Fruit fly (Drosophila melanogaster): ENCODE data around the gene eIF5B.

Gene eIF5B

dm6 chr3L:3389666-3390059 is 71.1 kb downstream of the eIF5B start (continued):
- peak in 1 of 3 experiments; percentile 51 for TF ChIP-seq lola (GFP tag; optimal IDR thresholded peaks at IDR 0.05)
- peak in 1 of 2 experiments; percentile 41 for TF ChIP-seq Eip74EF (GFP tag; optimal IDR thresholded peaks at IDR 0.05)
- TF ChIP-seq CG30431 (GFP tag; optimal IDR thresholded peaks at IDR 0.05), result no peak
- no peak for TF ChIP-seq CG11560 (tag; IDR thresholded peaks at IDR 0.05)
- TF ChIP-seq Dad (GFP tag; optimal IDR thresholded peaks at IDR 0.05), result peak; percentile 31
- TF ChIP-seq sna (GFP tag; IDR thresholded peaks at IDR 0.05; ENCODE audit: partially characterized antibody), result no peak
- TF ChIP-seq fd102C (GFP tag; optimal IDR thresholded peaks at IDR 0.05), result no peak
- no peak for TF ChIP-seq D (optimal IDR thresholded peaks at IDR 0.05)
- TF ChIP-seq D (GFP tag; optimal IDR thresholded peaks at IDR 0.05), result peak; percentile 50
- no peak for TF ChIP-seq CG9932 (GFP tag; IDR thresholded peaks at IDR 0.05)
- TF ChIP-seq Fer3 (tag; optimal IDR thresholded peaks at IDR 0.05), result peak; percentile 20
- no peak for TF ChIP-seq Spps (tag; optimal IDR thresholded peaks at IDR 0.05)
- TF ChIP-seq CG7271 (tag; optimal IDR thresholded peaks at IDR 0.05), result no peak
- no peak for TF ChIP-seq CG4854 (GFP tag; optimal IDR thresholded peaks at IDR 0.05)
- peak; percentile 23; the same call in 1 of the 2 replicates for TF ChIP-seq Xrp1 (GFP tag; IDR thresholded peaks at IDR 0.05)
- TF ChIP-seq CG1529 (GFP tag; optimal IDR thresholded peaks at IDR 0.05), result no peak
- TF ChIP-seq ken (GFP tag; IDR thresholded peaks at IDR 0.05), result no peak; the same call in 2 of the 3 replicates
- TF ChIP-seq CG17829 (tag; optimal IDR thresholded peaks at IDR 0.05), result peak; percentile 60
- TF ChIP-seq nom (GFP tag; optimal IDR thresholded peaks at IDR 0.05), result no peak
- TF ChIP-seq CG18262 (tag; optimal IDR thresholded peaks at IDR 0.05), result peak; percentile 84
- TF ChIP-seq CG10267 (tag; optimal IDR thresholded peaks at IDR 0.05), result peak; percentile 45
- no peak for TF ChIP-seq CG9876 (GFP tag; optimal IDR thresholded peaks at IDR 0.05)
- 0 out of 2 replicates have a peak, but pooled peaks have one; percentile 23 for TF ChIP-seq H2.0 (GFP tag; IDR thresholded peaks at IDR 0.05)
- no peak for TF ChIP-seq CG4707 (GFP tag; optimal IDR thresholded peaks at IDR 0.05)
- no peak for TF ChIP-seq Abd-B (GFP tag; optimal IDR thresholded peaks at IDR 0.05)
- TF ChIP-seq CG7556 (GFP tag; optimal IDR thresholded peaks at IDR 0.05), result peak; percentile 68
- TF ChIP-seq CoRest (tag; optimal IDR thresholded peaks at IDR 0.05), result peak; percentile 54
- TF ChIP-seq CG5180 (GFP tag; optimal IDR thresholded peaks at IDR 0.05), result peak; percentile 27
- no peak for TF ChIP-seq Dip2 (GFP tag; IDR thresholded peaks at IDR 0.05)
- no peak for TF ChIP-seq CG17359 (tag; optimal IDR thresholded peaks at IDR 0.05)
- TF ChIP-seq BEAF-32 (GFP tag; optimal IDR thresholded peaks at IDR 0.05), result no peak
- peak; percentile 3 for TF ChIP-seq CG18764 (GFP tag; optimal IDR thresholded peaks at IDR 0.05)
- TF ChIP-seq Hmr (GFP tag; optimal IDR thresholded peaks at IDR 0.05), result peak; percentile 33
- TF ChIP-seq CG31388 (GFP tag; optimal IDR thresholded peaks at IDR 0.05), result peak; percentile 26
- TF ChIP-seq Dbx (GFP tag; IDR thresholded peaks at IDR 0.05), result no peak
- TF ChIP-seq sug (tag; optimal IDR thresholded peaks at IDR 0.05), result no peak
- peak; percentile 24 for TF ChIP-seq CG12659 (GFP tag; optimal IDR thresholded peaks at IDR 0.05)
- TF ChIP-seq CG17361 (GFP tag; IDR thresholded peaks at IDR 0.05), result peak; percentile 83
- TF ChIP-seq CG15514 (GFP tag; optimal IDR thresholded peaks at IDR 0.05), result peak; percentile 30
- TF ChIP-seq CG11695 (GFP tag; IDR thresholded peaks at IDR 0.05), result no peak
- TF ChIP-seq croc (GFP tag; conservative IDR thresholded peaks at IDR 0.05), result no peak; the same call in 2 of the 3 replicates
- TF ChIP-seq CG11504 (tag; optimal IDR thresholded peaks at IDR 0.05), result peak; percentile 79
- TF ChIP-seq dan (GFP tag; IDR thresholded peaks at IDR 0.05), result no peak
- peak; percentile 7; the same call in 1 of the 3 replicates for TF ChIP-seq Mrtf (GFP tag; IDR thresholded peaks at IDR 0.05)
- TF ChIP-seq Deaf1 (tag; optimal IDR thresholded peaks at IDR 0.05), result peak; percentile 12
- TF ChIP-seq HLH54F (GFP tag; optimal IDR thresholded peaks at IDR 0.05), result no peak
- no peak for TF ChIP-seq pb (GFP tag; optimal IDR thresholded peaks at IDR 0.05)
- no peak for TF ChIP-seq Myb (GFP tag; optimal IDR thresholded peaks at IDR 0.05)
- peak; percentile 38 for TF ChIP-seq CG13424 (tag; optimal IDR thresholded peaks at IDR 0.05)
- peak; percentile 13 for TF ChIP-seq CG17385 (GFP tag; optimal IDR thresholded peaks at IDR 0.05)
